Fruit fly (Drosophila melanogaster) whole organism, prepupa: ENCODE measurements around the gene CG7992.

Experiments
- CG1621 ChIP-seq: fragments of 200-800 bp; sonication (Bioruptor generic); optimal IDR thresholded peaks from 3 replicates; lab custom pipeline; 2018; ENCODE audit warnings: missing biosample characterization, mild to moderate bottlenecking, missing genetic modification characterization
- CG16779 ChIP-seq: fragments of 200-800 bp; sonication (Bioruptor generic); optimal IDR thresholded peaks from 3 replicates; lab custom pipeline; 2017; ENCODE audit warnings: missing biosample characterization, mild to moderate bottlenecking, missing genetic modification characterization
- CG3032 ChIP-seq: fragments of 200-800 bp; optimal IDR thresholded peaks from 2 replicates; lab custom pipeline; 2019; ENCODE audit warnings: missing biosample characterization, mild to moderate bottlenecking, missing genetic modification characterization, moderate library complexity
- CG34406 ChIP-seq: fragments of 200-800 bp; sonication (Bioruptor generic); optimal IDR thresholded peaks from 3 replicates; lab custom pipeline; 2016; ENCODE audit warnings: missing biosample characterization, missing genetic modification characterization
- CG7368 ChIP-seq: fragments of 200-800 bp; sonication (Bioruptor generic); optimal IDR thresholded peaks from 3 replicates; lab custom pipeline; 2016; ENCODE audit warnings: missing biosample characterization, missing genetic modification characterization
- Hr38 ChIP-seq: sonication (Bioruptor generic); optimal IDR thresholded peaks from 2 replicates; lab custom pipeline; 2016; ENCODE audit warnings: missing biosample characterization, missing genetic modification characterization
- Met ChIP-seq: fragments of 200-800 bp; sonication (Bioruptor generic); optimal IDR thresholded peaks from 3 replicates; lab custom pipeline; 2016; ENCODE audit warnings: missing biosample characterization, missing genetic modification characterization
- achi ChIP-seq: fragments of 200-800 bp; sonication (Bioruptor generic); optimal IDR thresholded peaks from 3 replicates; lab custom pipeline; 2016; ENCODE audit warnings: missing biosample characterization, missing genetic modification characterization

dm6 chrX:19250151-19250550 lies 3.1 kb upstream of the CG7992 start:
- TF ChIP-seq Hr38 (GFP tag; lab: Kevin White, UChicago): no peak
- no peak for TF ChIP-seq CG16779 (tag; lab: Kevin White, UChicago)
- no peak for TF ChIP-seq CG1621 (tag; lab: Kevin White, UChicago)
- TF ChIP-seq CG7368 (GFP tag; lab: Kevin White, UChicago): no peak
- no peak for TF ChIP-seq CG3032
- no peak for TF ChIP-seq Met
- TF ChIP-seq achi (GFP tag; lab: Kevin White, UChicago): no peak
- no peak for TF ChIP-seq CG34406
